Fruit fly (Drosophila melanogaster): ENCODE data around the gene CG43675.

The CG43675 gene

DNA sequence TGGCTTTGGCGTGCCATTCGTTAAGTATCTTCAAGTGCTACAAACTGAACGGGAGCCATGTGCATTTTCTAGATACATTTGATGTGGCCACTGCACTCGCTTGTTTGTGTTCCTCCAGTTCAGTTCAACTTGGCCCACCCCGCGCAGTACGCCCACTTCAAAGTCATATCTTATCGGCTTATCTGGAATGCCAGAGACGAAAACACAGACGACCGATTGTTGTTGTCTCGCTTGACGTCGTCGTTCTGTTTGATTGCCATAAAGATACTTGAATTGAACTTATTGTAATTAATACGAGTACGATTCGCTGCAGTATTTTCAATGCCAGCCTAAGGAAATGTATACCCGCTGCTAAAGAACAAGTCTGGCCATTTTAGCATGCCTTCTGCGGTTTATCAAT is 32.3 kb downstream of the CG43675 start:
- TF ChIP-seq EcR (GFP tag; optimal IDR thresholded peaks at IDR 0.05) (peak; percentile 71), CG9948 (tag; optimal IDR thresholded peaks at IDR 0.05) (no peak)

DNA sequence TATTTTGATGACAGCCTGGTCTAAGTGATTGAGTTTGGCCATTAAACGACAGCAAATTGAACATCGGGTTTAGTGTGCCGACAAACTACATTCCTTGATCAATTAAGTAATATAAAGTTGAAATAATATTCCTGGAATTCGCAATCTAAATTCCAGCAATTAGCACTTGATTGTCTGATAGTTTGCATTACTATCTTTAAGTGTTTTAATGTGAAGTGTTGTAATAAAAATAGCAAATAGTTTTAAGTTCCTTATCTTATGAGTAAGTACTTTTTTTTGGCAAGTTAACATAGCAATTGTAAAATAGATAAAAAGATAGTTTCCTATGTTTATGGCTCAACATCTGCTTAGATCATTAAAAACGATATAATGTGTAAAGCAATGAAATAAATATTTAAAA is 33.0 kb downstream of the CG43675 start:
- TF ChIP-seq EcR (GFP tag; optimal IDR thresholded peaks at IDR 0.05), result no peak
- no peak for TF ChIP-seq Snoo (tag; optimal IDR thresholded peaks at IDR 0.05)
- TF ChIP-seq rn (GFP tag; IDR thresholded peaks at IDR 0.05), result no peak
- TF ChIP-seq Pif1A (GFP tag; optimal IDR thresholded peaks at IDR 0.05), result no peak
- TF ChIP-seq CG8301 (tag; optimal IDR thresholded peaks at IDR 0.05), result no peak
- TF ChIP-seq CG4496 (GFP tag; IDR thresholded peaks at IDR 0.05), result no peak
- no peak for TF ChIP-seq gl (tag; optimal IDR thresholded peaks at IDR 0.05)
- TF ChIP-seq fd96Ca (GFP tag; IDR thresholded peaks at IDR 0.05), result no peak
- TF ChIP-seq Pif1B (GFP tag; optimal IDR thresholded peaks at IDR 0.05), result no peak
- TF ChIP-seq CG9948 (tag; optimal IDR thresholded peaks at IDR 0.05), result no peak
- no peak for TF ChIP-seq CG34367 (tag; optimal IDR thresholded peaks at IDR 0.05)
- no peak for TF ChIP-seq CG17806 (tag; optimal IDR thresholded peaks at IDR 0.05)
- TF ChIP-seq CG10348 (GFP tag; IDR thresholded peaks at IDR 0.05), result no peak
- TF ChIP-seq CG12605 (GFP tag; IDR thresholded peaks at IDR 0.05), result no peak

DNA sequence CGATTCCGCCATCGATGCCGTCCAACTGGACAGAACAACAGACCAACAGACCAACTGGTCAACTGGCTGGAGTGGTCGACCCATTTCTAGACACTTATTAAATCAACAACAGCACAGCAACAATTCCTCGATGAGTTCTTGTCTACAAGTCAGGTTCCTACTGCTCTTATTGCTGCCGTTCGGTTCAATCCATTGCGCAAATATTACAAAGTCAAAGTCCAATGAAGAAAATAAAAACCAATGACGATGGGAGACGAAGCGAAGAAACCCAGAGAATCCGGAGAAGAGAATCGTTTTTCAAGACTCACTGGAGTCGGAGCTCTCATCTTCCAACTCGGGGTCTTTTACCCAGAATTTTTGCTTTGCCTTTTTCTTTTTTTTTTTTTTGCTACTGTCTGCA is 33.7 kb downstream of the CG43675 start:
- TF ChIP-seq CG32121 (GFP tag; IDR thresholded peaks at IDR 0.05) (peak; percentile 39), D1 (tag; optimal IDR thresholded peaks at IDR 0.05) (no peak), CG8301 (tag; optimal IDR thresholded peaks at IDR 0.05) (peak; percentile 16), rn (GFP tag; IDR thresholded peaks at IDR 0.05) (no peak), CG9948 (tag; optimal IDR thresholded peaks at IDR 0.05) (peak; percentile 6), CG15710 (tag; optimal IDR thresholded peaks at IDR 0.05) (peak; percentile 51), CG4496 (GFP tag; IDR thresholded peaks at IDR 0.05) (peak; percentile 63; the same call in 1 of the 3 replicates), Ets98B (GFP tag; IDR thresholded peaks at IDR 0.05) (peak; percentile 49), Pif1A (GFP tag; optimal IDR thresholded peaks at IDR 0.05) (peak; percentile 61), CG10348 (GFP tag; IDR thresholded peaks at IDR 0.05) (no peak), CG12605 (GFP tag; IDR thresholded peaks at IDR 0.05) (peak; percentile 58), Snoo (tag; optimal IDR thresholded peaks at IDR 0.05) (no peak), EcR (GFP tag; optimal IDR thresholded peaks at IDR 0.05) (peak; percentile 85), CG8159 (tag; optimal IDR thresholded peaks at IDR 0.05) (peak; percentile 56), fd96Ca (GFP tag; IDR thresholded peaks at IDR 0.05) (no peak), Pif1B (GFP tag; optimal IDR thresholded peaks at IDR 0.05) (peak; percentile 53), CG13204 (GFP tag; optimal IDR thresholded peaks at IDR 0.05) (peak; percentile 82), CG14655 (GFP tag; optimal IDR thresholded peaks at IDR 0.05) (peak; percentile 50), CG34367 (tag; optimal IDR thresholded peaks at IDR 0.05) (peak; percentile 53), gl (tag; optimal IDR thresholded peaks at IDR 0.05) (peak; percentile 88), CG17806 (tag; optimal IDR thresholded peaks at IDR 0.05) (peak; percentile 45)

DNA sequence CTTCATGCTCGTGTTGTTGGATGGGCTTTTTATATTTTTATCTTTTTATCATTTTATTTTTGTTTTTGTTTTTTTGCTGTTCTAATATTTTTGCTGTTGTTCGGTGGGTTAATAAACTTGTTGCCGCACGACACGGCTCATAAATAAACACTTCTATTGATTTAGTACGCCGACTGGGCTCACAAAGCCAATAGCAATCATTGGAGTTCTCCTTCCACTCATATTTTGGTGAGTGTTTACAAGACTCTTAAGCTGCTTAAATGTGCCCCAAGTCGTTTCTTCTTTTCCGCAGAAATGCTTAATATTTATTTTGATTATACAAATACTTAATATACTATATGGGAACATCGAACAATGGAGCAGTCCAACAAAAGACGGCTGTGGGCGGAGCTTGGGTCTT is 34.9 kb downstream of the CG43675 start:
- TF ChIP-seq CG9948 (tag; optimal IDR thresholded peaks at IDR 0.05) (no peak), CG17806 (tag; optimal IDR thresholded peaks at IDR 0.05) (no peak), rn (GFP tag; IDR thresholded peaks at IDR 0.05) (no peak), Snoo (tag; optimal IDR thresholded peaks at IDR 0.05) (no peak), CG10348 (GFP tag; IDR thresholded peaks at IDR 0.05) (no peak), Pif1B (GFP tag; optimal IDR thresholded peaks at IDR 0.05) (no peak), CG13204 (GFP tag; optimal IDR thresholded peaks at IDR 0.05) (no peak), CG8159 (tag; optimal IDR thresholded peaks at IDR 0.05) (no peak), CG32121 (GFP tag; IDR thresholded peaks at IDR 0.05) (no peak), Pif1A (GFP tag; optimal IDR thresholded peaks at IDR 0.05) (no peak), CG8301 (tag; optimal IDR thresholded peaks at IDR 0.05) (no peak), fd96Ca (GFP tag; IDR thresholded peaks at IDR 0.05) (no peak), CG34367 (tag; optimal IDR thresholded peaks at IDR 0.05) (no peak), CG4496 (GFP tag; IDR thresholded peaks at IDR 0.05) (no peak), gl (tag; optimal IDR thresholded peaks at IDR 0.05) (no peak), D1 (tag; optimal IDR thresholded peaks at IDR 0.05) (no peak), CG15710 (tag; optimal IDR thresholded peaks at IDR 0.05) (no peak), Ets98B (GFP tag; IDR thresholded peaks at IDR 0.05) (no peak), CG12605 (GFP tag; IDR thresholded peaks at IDR 0.05) (no peak)

DNA sequence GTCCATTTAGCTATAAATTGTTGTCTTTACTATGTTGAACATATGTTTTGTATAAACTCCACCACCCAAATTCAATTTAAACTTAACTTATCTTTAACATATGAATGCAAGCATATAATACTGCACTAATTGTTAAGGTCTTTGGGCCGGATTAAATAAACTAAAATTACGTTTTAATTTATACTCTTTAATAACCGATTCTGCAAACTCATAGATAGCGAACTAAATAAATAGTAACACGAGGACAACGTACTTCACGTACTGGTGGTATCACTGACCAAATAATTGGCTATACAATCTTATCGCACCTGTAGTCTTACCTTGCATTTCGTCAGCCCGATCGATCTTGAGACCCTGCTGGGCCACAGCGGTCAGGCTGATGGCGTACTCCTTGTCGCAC is 37.1 kb downstream of the CG43675 start:
- TF ChIP-seq rn (GFP tag; IDR thresholded peaks at IDR 0.05) (no peak), CG10348 (GFP tag; IDR thresholded peaks at IDR 0.05) (no peak), EcR (GFP tag; optimal IDR thresholded peaks at IDR 0.05) (peak; percentile 23), Snoo (tag; optimal IDR thresholded peaks at IDR 0.05) (no peak), CG12605 (GFP tag; IDR thresholded peaks at IDR 0.05) (no peak), Pif1A (GFP tag; optimal IDR thresholded peaks at IDR 0.05) (no peak), CG4496 (GFP tag; IDR thresholded peaks at IDR 0.05) (no peak), Ets98B (GFP tag; IDR thresholded peaks at IDR 0.05) (no peak)

DNA sequence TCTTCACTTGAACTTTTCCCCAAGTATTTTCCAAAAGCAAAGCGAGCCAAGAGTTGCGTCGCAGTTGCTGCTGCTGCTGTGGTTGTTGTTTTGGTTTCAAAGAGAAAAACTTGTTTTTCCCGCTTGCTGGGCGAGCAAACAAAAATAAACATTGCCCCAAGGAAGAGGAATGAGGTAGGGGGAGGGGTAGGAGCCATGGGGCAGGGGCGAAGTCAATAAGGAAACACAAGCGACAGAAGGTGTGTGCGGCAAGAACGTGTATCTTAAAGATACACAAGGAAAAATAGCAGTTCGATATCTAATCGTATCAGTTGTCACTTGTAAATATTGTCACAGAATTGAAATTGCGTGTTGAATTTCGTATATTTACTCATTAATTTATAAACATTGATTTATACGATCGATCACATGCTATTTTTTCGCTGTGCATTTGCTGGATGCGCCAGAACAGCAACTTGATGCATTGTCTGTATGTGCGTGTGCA is 38.3 kb downstream of the CG43675 start:
- peak; percentile 97 for TF ChIP-seq CG15710 (tag; optimal IDR thresholded peaks at IDR 0.05)
- peak; percentile 92 for TF ChIP-seq Snoo (tag; optimal IDR thresholded peaks at IDR 0.05)
- TF ChIP-seq rn (GFP tag; IDR thresholded peaks at IDR 0.05), result peak; percentile 87
- peak; percentile 96 for TF ChIP-seq CG8159 (tag; optimal IDR thresholded peaks at IDR 0.05)
- peak; percentile 97 for TF ChIP-seq CG34367 (tag; optimal IDR thresholded peaks at IDR 0.05)
- TF ChIP-seq Pif1A (GFP tag; optimal IDR thresholded peaks at IDR 0.05), result peak; percentile 95
- peak; percentile 95 for TF ChIP-seq gl (tag; optimal IDR thresholded peaks at IDR 0.05)
- TF ChIP-seq CG17806 (tag; optimal IDR thresholded peaks at IDR 0.05), result peak; percentile 97
- peak; percentile 97 for TF ChIP-seq fd96Ca (GFP tag; IDR thresholded peaks at IDR 0.05)
- peak; percentile 93 for TF ChIP-seq CG13204 (GFP tag; optimal IDR thresholded peaks at IDR 0.05)
- peak; percentile 95 for TF ChIP-seq Ets98B (GFP tag; IDR thresholded peaks at IDR 0.05)
- peak; percentile 95 for TF ChIP-seq Pif1B (GFP tag; optimal IDR thresholded peaks at IDR 0.05)
- peak; percentile 99 for TF ChIP-seq CG8301 (tag; optimal IDR thresholded peaks at IDR 0.05)
- peak; percentile 97 for TF ChIP-seq CG12605 (GFP tag; IDR thresholded peaks at IDR 0.05)
- TF ChIP-seq CG14655 (GFP tag; optimal IDR thresholded peaks at IDR 0.05), result peak; percentile 99
- peak; percentile 98 for TF ChIP-seq CG4496 (GFP tag; IDR thresholded peaks at IDR 0.05)
- TF ChIP-seq CG10348 (GFP tag; IDR thresholded peaks at IDR 0.05), result peak; percentile 58
- peak; percentile 97 for TF ChIP-seq CG9948 (tag; optimal IDR thresholded peaks at IDR 0.05)
- TF ChIP-seq EcR (GFP tag; optimal IDR thresholded peaks at IDR 0.05), result peak; percentile 73
- TF ChIP-seq CG32121 (GFP tag; IDR thresholded peaks at IDR 0.05), result peak; percentile 90
- peak; percentile 89 for TF ChIP-seq D1 (tag; optimal IDR thresholded peaks at IDR 0.05)

Data from whole organism, pupa.